2 fruit fly cellular contexts compared by ENCODE assay signal in genomic region chrX:2004114-2004513, dm6.
TF ChIP-seq lines count a peak whose summit lies in the region.

No protein-coding gene starts in this region.

- TF ChIP-seq CTCF in whole organism, embryonic (GFP tag; optimal IDR thresholded peaks at IDR 0.05; lab: Kevin White, UChicago): no peak

TF ChIP-seq in whole organism, embryonic, 481 proteins besides CTCF, POLR2A, EP300 and RAD21:
- TF ChIP-seq MESR4 (GFP tag; optimal IDR thresholded peaks at IDR 0.05; lab: Kevin White, UChicago) (no peak), CG8359 (GFP tag; optimal IDR thresholded peaks at IDR 0.05; lab: Kevin White, UChicago; ENCODE audit: borderline replicate concordance) (no peak), CG6813 (GFP tag; optimal IDR thresholded peaks at IDR 0.05; lab: Kevin White, UChicago) (no peak), Hr39 (optimal IDR thresholded peaks at IDR 0.05; lab: Kevin White, UChicago) (peak; percentile 92), Oaz (GFP tag; IDR thresholded peaks at IDR 0.05; lab: Robert Waterston, UW) (no peak), crol (GFP tag; IDR thresholded peaks at IDR 0.05; lab: Robert Waterston, UW) (peak; percentile 49; the same call in 1 of the 2 replicates), row (GFP tag; IDR thresholded peaks at IDR 0.05; lab: Robert Waterston, UW) (no peak), rib (GFP tag; IDR thresholded peaks at IDR 0.05; lab: Robert Waterston, UW) (no peak), az2 (GFP tag; optimal IDR thresholded peaks at IDR 0.05; lab: Kevin White, UChicago) (no peak), CG4360 (GFP tag; IDR thresholded peaks at IDR 0.05; lab: Robert Waterston, UW) (peak; percentile 23; the same call in 1 of the 2 replicates), CG12769 (tag; optimal IDR thresholded peaks at IDR 0.05; lab: Kevin White, UChicago) (no peak), Kr (GFP tag; optimal IDR thresholded peaks at IDR 0.05; lab: Kevin White, UChicago) (no peak), CG13287 (GFP tag; IDR thresholded peaks at IDR 0.05; lab: Robert Waterston, UW; ENCODE audit: partially characterized antibody) (no peak), gce (GFP tag; IDR thresholded peaks at IDR 0.05; lab: Robert Waterston, UW) (no peak), Sry-δ (GFP tag; optimal IDR thresholded peaks at IDR 0.05; lab: Kevin White, UChicago) (no peak), Dfd (GFP tag; optimal IDR thresholded peaks at IDR 0.05; lab: Kevin White, UChicago) (no peak), pho (GFP tag; optimal IDR thresholded peaks at IDR 0.05; lab: Kevin White, UChicago) (no peak), sr (GFP tag; IDR thresholded peaks at IDR 0.05; lab: Robert Waterston, UW) (peak; percentile 70; the same call in 2 of the 3 replicates), run (tag; optimal IDR thresholded peaks at IDR 0.05; lab: Kevin White, UChicago) (no peak)
TF ChIP-seq in whole organism, embryonic: peak in this region for 4.

TF ChIP-seq in whole organism, wandering third instar larva, 38 proteins besides CTCF, POLR2A, EP300 and RAD21:
- TF ChIP-seq Dfd (GFP tag; optimal IDR thresholded peaks at IDR 0.05; lab: Kevin White, UChicago) (peak; percentile 97), tai (GFP tag; optimal IDR thresholded peaks at IDR 0.05; lab: Kevin White, UChicago) (no peak)

Comparison
In these comparisons a context has a peak if more than half of its experiments do, and no peak if none do; other contexts are left out.
1. Of the 10 proteins assayed by ChIP-seq in both whole organism, embryonic and whole organism, wandering third instar larva: peak only in whole organism, embryonic: none; only in whole organism, wandering third instar larva: Dfd; in both: none; in neither: 9.